Fruit fly (Drosophila melanogaster) whole organism, embryonic: Measurements from ENCODE around the gene CG3277.
A peak's percentile ranks its signal among the peaks of the same experiment; 100 is the strongest.

Experiments
- ATbp ChIP-seq: fragments of 200-800 bp; sonication (Bioruptor generic); optimal IDR thresholded peaks from 2 replicates; lab custom pipeline; 2017; ENCODE audit warnings: missing biosample characterization, mild to moderate bottlenecking, missing genetic modification characterization, missing genetic modification reagents
- CG10462 ChIP-seq: fragments of 200-800 bp; sonication (Bioruptor generic); optimal IDR thresholded peaks from 2 replicates; lab custom pipeline; 2016; ENCODE audit warnings: missing biosample characterization, missing genetic modification characterization
- CG11456 ChIP-seq: fragments of 200-800 bp; sonication (Bioruptor generic); IDR thresholded peaks from 3 replicates; pipeline ENCODE4 v1.3.6; 2022; ENCODE audit warnings: missing biosample characterization, missing genetic modification characterization
- CG11504 ChIP-seq: fragments of 200-800 bp; sonication (Bioruptor generic); optimal IDR thresholded peaks from 3 replicates; lab custom pipeline; 2019; ENCODE audit warnings: missing biosample characterization, mild to moderate bottlenecking, missing genetic modification characterization, moderate library complexity
- CG1529 ChIP-seq: fragments of 200-800 bp; sonication (Bioruptor generic); optimal IDR thresholded peaks from 3 replicates; lab custom pipeline; 2018; ENCODE audit warnings: missing biosample characterization, missing genetic modification characterization
- CG15514 ChIP-seq: fragments of 200-800 bp; sonication (Bioruptor generic); optimal IDR thresholded peaks from 3 replicates; lab custom pipeline; 2017; ENCODE audit warnings: missing biosample characterization, missing genetic modification characterization, mild to moderate bottlenecking, moderate library complexity, missing genetic modification reagents
- CG18262 ChIP-seq: fragments of 200-800 bp; optimal IDR thresholded peaks from 3 replicates; lab custom pipeline; 2019; ENCODE audit warnings: missing biosample characterization, mild to moderate bottlenecking, missing genetic modification characterization, moderate library complexity
- CG2199 ChIP-seq: fragments of 200-800 bp; sonication (Bioruptor generic); IDR thresholded peaks from 3 replicates; pipeline ENCODE4 v1.3.6; 2022; ENCODE audit warnings: missing biosample characterization, missing genetic modification characterization
- CG2202 ChIP-seq: fragments of 200-800 bp; sonication (Bioruptor generic); optimal IDR thresholded peaks from 2 replicates; lab custom pipeline; 2018; ENCODE audit warnings: missing biosample characterization, mild to moderate bottlenecking, missing genetic modification characterization
- CG2678 ChIP-seq: fragments of 200-800 bp; sonication (Bioruptor generic); optimal IDR thresholded peaks from 3 replicates; lab custom pipeline; 2019; ENCODE audit warnings: missing biosample characterization, mild to moderate bottlenecking, missing genetic modification characterization, moderate library complexity
- CG2712 ChIP-seq: fragments of 200-800 bp; optimal IDR thresholded peaks from 3 replicates; lab custom pipeline; 2019; ENCODE audit warnings: missing biosample characterization, mild to moderate bottlenecking, missing genetic modification characterization, moderate library complexity
- CG3065 ChIP-seq: fragments of 200-800 bp; sonication (Bioruptor generic); optimal IDR thresholded peaks from 2 replicates; lab custom pipeline; 2016; ENCODE audit warnings: missing biosample characterization, missing genetic modification characterization
- CG32532 ChIP-seq: fragments of 200-800 bp; sonication (Bioruptor generic); IDR thresholded peaks from 2 replicates; pipeline ENCODE4 v1.3.6; 2022; ENCODE audit warnings: missing biosample characterization, missing genetic modification characterization
- CG32772 ChIP-seq: fragments of 200-800 bp; sonication (Bioruptor generic); IDR thresholded peaks from 2 replicates; pipeline ENCODE4 v1.3.6; 2022; ENCODE audit warnings: missing biosample characterization, missing genetic modification characterization
- CG3407 ChIP-seq: fragments of 200-800 bp; sonication (Bioruptor generic); optimal IDR thresholded peaks from 2 replicates; lab custom pipeline; 2018; ENCODE audit warnings: missing biosample characterization, mild to moderate bottlenecking, missing genetic modification characterization
- CG4707 ChIP-seq: fragments of 200-800 bp; sonication (Bioruptor generic); optimal IDR thresholded peaks from 2 replicates; lab custom pipeline; 2018; ENCODE audit warnings: missing biosample characterization, mild to moderate bottlenecking, missing genetic modification characterization, moderate library complexity
- CG6765 ChIP-seq: fragments of 200-800 bp; sonication (Bioruptor generic); optimal IDR thresholded peaks from 3 replicates; lab custom pipeline; 2017; ENCODE audit warnings: missing biosample characterization, mild to moderate bottlenecking, missing genetic modification characterization
- CG6813 ChIP-seq: fragments of 200-800 bp; sonication (Bioruptor generic); optimal IDR thresholded peaks from 2 replicates; lab custom pipeline; 2017; ENCODE audit warnings: missing biosample characterization, missing genetic modification characterization, mild to moderate bottlenecking, moderate library complexity, missing genetic modification reagents
- CG7372 ChIP-seq: fragments of 200-800 bp; sonication (Bioruptor generic); IDR thresholded peaks from 2 replicates; pipeline ENCODE4 v1.3.6; 2022; ENCODE audit warnings: missing biosample characterization, missing genetic modification characterization
- Dbx ChIP-seq: fragments of 200-800 bp; sonication (Bioruptor generic); IDR thresholded peaks from 3 replicates; pipeline ENCODE4 v1.3.6; 2022; ENCODE audit warnings: missing biosample characterization, missing genetic modification characterization
- Drgx ChIP-seq: fragments of 200-800 bp; sonication (Bioruptor generic); IDR thresholded peaks from 2 replicates; pipeline ENCODE4 v1.3.6; 2022; ENCODE audit warnings: missing biosample characterization, missing genetic modification characterization
- Ets65A ChIP-seq: fragments of 200-800 bp; sonication (Bioruptor generic); peaks from one replicate; lab custom pipeline; 2016; ENCODE audit warnings: missing biosample characterization, missing genetic modification characterization
- HHEX ChIP-seq: fragments of 200-800 bp; sonication (Bioruptor generic); optimal IDR thresholded peaks from 3 replicates; lab custom pipeline; 2017; ENCODE audit warnings: missing biosample characterization, mild to moderate bottlenecking, missing genetic modification characterization, missing genetic modification reagents
- HLH4C ChIP-seq: fragments of 200-800 bp; sonication (Bioruptor generic); IDR thresholded peaks from 3 replicates; pipeline ENCODE4 v1.3.6; 2022; ENCODE audit warnings: missing biosample characterization, missing genetic modification characterization; ENCODE audit not compliant: partially characterized antibody
- Hr39 ChIP-seq: fragments of >200 bp; optimal IDR thresholded peaks from 2 replicates; lab custom pipeline; 2017
- Med ChIP-seq: fragments of 200-800 bp; sonication (Bioruptor generic); peaks from one replicate; lab custom pipeline; 2016; ENCODE audit warnings: missing biosample characterization, missing genetic modification characterization, mild to moderate bottlenecking, inconsistent platforms, moderate library complexity
- Mes4 ChIP-seq: fragments of 200-800 bp; sonication (Bioruptor generic); optimal IDR thresholded peaks from 2 replicates; lab custom pipeline; 2016; ENCODE audit warnings: missing biosample characterization, missing genetic modification characterization
- Nf-YA ChIP-seq: fragments of 200-800 bp; sonication (Bioruptor generic); IDR thresholded peaks from 2 replicates; pipeline ENCODE4 v1.3.6; 2022; ENCODE audit warnings: missing biosample characterization, missing genetic modification characterization
- Poxn ChIP-seq: fragments of 200-800 bp; sonication (Bioruptor generic); IDR thresholded peaks from 2 replicates; pipeline ENCODE4 v1.3.6; 2022; ENCODE audit warnings: missing biosample characterization, missing genetic modification characterization
- Taf1 ChIP-seq: fragments of 200-800 bp; sonication (Bioruptor generic); IDR thresholded peaks from 2 replicates; pipeline ENCODE4 v1.3.6; 2022; ENCODE audit warnings: missing biosample characterization, missing genetic modification characterization
- Xrp1 ChIP-seq: fragments of 200-800 bp; sonication (Bioruptor generic); IDR thresholded peaks from 2 replicates; pipeline ENCODE4 v1.3.6; 2022; ENCODE audit warnings: missing biosample characterization, missing genetic modification characterization
- ap ChIP-seq: fragments of 200-800 bp; sonication (Bioruptor generic); IDR thresholded peaks from 2 replicates; pipeline ENCODE4 v1.3.6; 2022; ENCODE audit warnings: missing biosample characterization, missing genetic modification characterization
- bsh ChIP-seq, 2 experiments: fragments of 200-800 bp; sonication (Bioruptor generic); optimal IDR thresholded peaks; 2 replicates each; lab custom pipeline; 2017 to 2018; ENCODE audit warnings: mild to moderate bottlenecking in 2 of 2, missing biosample characterization in 2 of 2, missing genetic modification characterization in 2 of 2, moderate library complexity in 1 of 2
- chm ChIP-seq: fragments of 200-800 bp; sonication (Bioruptor generic); IDR thresholded peaks from 2 replicates; pipeline ENCODE4 v1.3.6; 2022; ENCODE audit warnings: missing biosample characterization, missing genetic modification characterization
- corto ChIP-seq: fragments of 200-800 bp; sonication (Bioruptor generic); optimal IDR thresholded peaks from 2 replicates; lab custom pipeline; 2016; ENCODE audit warnings: missing biosample characterization, mild to moderate bottlenecking, missing genetic modification characterization, moderate library complexity
- crol ChIP-seq: fragments of 200-800 bp; sonication (Bioruptor generic); IDR thresholded peaks from 2 replicates; pipeline ENCODE4 v1.3.6; 2022; ENCODE audit warnings: missing biosample characterization, missing genetic modification characterization
- cwo ChIP-seq: fragments of 200-800 bp; sonication (Bioruptor generic); optimal IDR thresholded peaks from 3 replicates; lab custom pipeline; 2017; ENCODE audit warnings: missing biosample characterization, missing genetic modification characterization, mild to moderate bottlenecking, moderate library complexity, missing genetic modification reagents
- eyg ChIP-seq: fragments of 200-800 bp; sonication (Bioruptor generic); optimal IDR thresholded peaks from 3 replicates; lab custom pipeline; 2016; ENCODE audit warnings: missing biosample characterization, missing genetic modification characterization
- fd64A ChIP-seq: fragments of 200-800 bp; sonication (Bioruptor generic); optimal IDR thresholded peaks from 3 replicates; lab custom pipeline; 2018; ENCODE audit warnings: missing biosample characterization, mild to moderate bottlenecking, missing genetic modification characterization
- gem ChIP-seq: fragments of 200-800 bp; sonication (Bioruptor generic); optimal IDR thresholded peaks from 2 replicates; lab custom pipeline; 2019; ENCODE audit warnings: missing biosample characterization, mild to moderate bottlenecking, missing genetic modification characterization, moderate library complexity
- kni ChIP-seq: fragments of 200-800 bp; sonication (Bioruptor generic); optimal IDR thresholded peaks from 3 replicates; lab custom pipeline; 2017; ENCODE audit warnings: mild to moderate bottlenecking, missing biosample characterization, missing genetic modification reagents, missing genetic modification characterization
- lbe ChIP-seq: fragments of 200-800 bp; sonication (Bioruptor generic); optimal IDR thresholded peaks from 2 replicates; lab custom pipeline; 2016; ENCODE audit warnings: missing biosample characterization, mild to moderate bottlenecking, missing genetic modification characterization
- lola ChIP-seq, 3 experiments: fragments of >200 bp in 2 of 3; fragments of 200-800 bp in 1 of 3; sonication (Bioruptor generic) in 1 of 3; optimal IDR thresholded peaks; 2 replicates each; lab custom pipeline; 2017 to 2019; ENCODE audit warnings: missing biosample characterization in 3 of 3, missing genetic modification characterization in 3 of 3, mild to moderate bottlenecking in 1 of 3, moderate library complexity in 1 of 3
- nom ChIP-seq: fragments of 200-800 bp; sonication (Bioruptor generic); optimal IDR thresholded peaks from 2 replicates; lab custom pipeline; 2017; ENCODE audit warnings: missing biosample characterization, missing genetic modification characterization, mild to moderate bottlenecking, moderate library complexity, missing genetic modification reagents
- sqz ChIP-seq: fragments of 200-800 bp; sonication (Bioruptor generic); optimal IDR thresholded peaks from 3 replicates; lab custom pipeline; 2018; ENCODE audit warnings: missing biosample characterization, mild to moderate bottlenecking, missing genetic modification characterization
- toy ChIP-seq: fragments of 200-800 bp; sonication (Bioruptor generic); IDR thresholded peaks from 2 replicates; pipeline ENCODE4 v1.3.6; 2022; ENCODE audit warnings: missing biosample characterization, missing genetic modification characterization
- twi ChIP-seq: fragments of 200-800 bp; optimal IDR thresholded peaks from 2 replicates; lab custom pipeline; 2019; ENCODE audit warnings: missing biosample characterization, mild to moderate bottlenecking, missing genetic modification characterization, moderate library complexity
- vvl ChIP-seq: fragments of 200-800 bp; sonication (Bioruptor generic); IDR thresholded peaks from 2 replicates; pipeline ENCODE4 v1.3.6; 2022; ENCODE audit warnings: missing biosample characterization, missing genetic modification characterization
- wdn ChIP-seq: fragments of 200-800 bp; sonication (Bioruptor generic); IDR thresholded peaks from 2 replicates; pipeline ENCODE4 v1.3.6; 2022; ENCODE audit warnings: missing biosample characterization, missing genetic modification characterization

CG3277 gene

dm6 chr2L:3345763-3346482 lies 42.0 kb downstream of the CG3277 start (continued):
- TF ChIP-seq ap (GFP tag; lab: Robert Waterston, UW) (0 out of 2 replicates have a peak, but pooled peaks have one; percentile 30), CG1529 (GFP tag; lab: Kevin White, UChicago) (peak; percentile 24), CG11504 (tag; lab: Kevin White, UChicago) (peak; percentile 31), CG3065 (GFP tag; lab: Kevin White, UChicago) (no peak), CG6765 (no peak), CG32772 (peak; percentile 27; the same call in 1 of the 2 replicates), Nf-YA (GFP tag; lab: Robert Waterston, UW) (no peak), CG3407 (GFP tag; lab: Kevin White, UChicago) (peak; percentile 11), CG7372 (GFP tag; lab: Robert Waterston, UW) (no peak), CG15514 (GFP tag; lab: Kevin White, UChicago) (no peak), Ets65A (peak; percentile 68), Hr39 (lab: Kevin White, UChicago) (no peak), CG2712 (peak; percentile 19), twi (tag; lab: Kevin White, UChicago) (no peak), CG32532 (GFP tag; lab: Robert Waterston, UW) (0 out of 2 replicates have a peak, but pooled peaks have one; percentile 21), CG4707 (GFP tag; lab: Kevin White, UChicago) (no peak), crol (GFP tag; lab: Robert Waterston, UW) (peak; percentile 95), HLH4C (GFP tag; lab: Robert Waterston, UW) (no peak), eyg (GFP tag; lab: Kevin White, UChicago) (no peak), ATbp (GFP tag; lab: Kevin White, UChicago) (peak; percentile 66), Dbx (GFP tag; lab: Robert Waterston, UW) (0 out of 3 replicates have a peak, but pooled peaks have one; percentile 23), CG6813 (GFP tag; lab: Kevin White, UChicago) (peak; percentile 16), fd64A (peak; percentile 25), vvl (GFP tag; lab: Robert Waterston, UW) (peak; percentile 55), CG2678 (tag; lab: Kevin White, UChicago) (peak; percentile 6), Mes4 (GFP tag; lab: Kevin White, UChicago) (no peak), CG18262 (tag; lab: Kevin White, UChicago) (peak; percentile 1), corto (GFP tag; lab: Kevin White, UChicago) (peak; percentile 91), Taf1 (GFP tag; lab: Robert Waterston, UW) (no peak), toy (GFP tag; lab: Robert Waterston, UW) (no peak), Drgx (GFP tag; lab: Robert Waterston, UW) (peak; percentile 80), CG2199 (GFP tag; lab: Robert Waterston, UW) (no peak), sqz (GFP tag; lab: Kevin White, UChicago) (peak; percentile 58), HHEX (no peak), Poxn (no peak), wdn (no peak), gem (peak; percentile 11), kni (peak; percentile 3), lbe (GFP tag; lab: Kevin White, UChicago) (peak; percentile 90), Xrp1 (GFP tag; lab: Robert Waterston, UW) (peak; percentile 40; the same call in 1 of the 2 replicates), CG10462 (GFP tag; lab: Kevin White, UChicago) (no peak), chm (GFP tag; lab: Robert Waterston, UW) (peak; percentile 24; the same call in 1 of the 2 replicates), cwo (GFP tag; lab: Kevin White, UChicago) (peak; percentile 52), CG11456 (GFP tag; lab: Robert Waterston, UW) (0 out of 3 replicates have a peak, but pooled peaks have one; percentile 5), Med (GFP tag; lab: Kevin White, UChicago) (peak; percentile 49), bsh (GFP tag; optimal IDR thresholded peaks at IDR 0.05; lab: Kevin White, UChicago) (peak; percentile 54 to 69), CG2202 (tag; lab: Kevin White, UChicago) (peak; percentile 7), nom (GFP tag; lab: Kevin White, UChicago) (peak; percentile 8), lola (GFP tag; optimal IDR thresholded peaks at IDR 0.05; lab: Kevin White, UChicago) (peak in 1 of 3 experiments; percentile 14)
